Worm (Caenorhabditis elegans) whole organism, L1 larva: ENCODE results near the gene spp-1.

Experiments used
- C04F5.9 ChIP-seq: sonication (generic microtip); optimal IDR thresholded peaks from 2 replicates; lab custom pipeline; 2016; ENCODE audit warnings: missing genetic modification characterization, missing compliant biosample characterization
- C16A3.4 ChIP-seq: fragments of 150-350 bp; optimal IDR thresholded peaks from 2 replicates; lab custom pipeline; 2014; ENCODE audit warnings: missing biosample characterization, missing genetic modification characterization
- aha-1 ChIP-seq: fragments of 150-350 bp; optimal IDR thresholded peaks from 2 replicates; lab custom pipeline; 2014; ENCODE audit warnings: missing biosample characterization, missing genetic modification characterization
- alr-1 ChIP-seq: fragments of 200-800 bp; sonication (Bioruptor generic); optimal IDR thresholded peaks from 2 replicates; lab custom pipeline; 2018; ENCODE audit warnings: borderline replicate concordance, mild to moderate bottlenecking, missing genetic modification characterization, missing compliant biosample characterization
- blmp-1 ChIP-seq: fragments of 150-350 bp; optimal IDR thresholded peaks from 2 replicates; lab custom pipeline; 2014; ENCODE audit warnings: missing biosample characterization, missing genetic modification characterization
- ceh-63 ChIP-seq: fragments of 200-800 bp; sonication (Bioruptor generic); optimal IDR thresholded peaks from 2 replicates; lab custom pipeline; 2018; ENCODE audit warnings: mild to moderate bottlenecking, missing genetic modification characterization, missing compliant biosample characterization
- ceh-8 ChIP-seq: fragments of 200-800 bp; sonication (Bioruptor generic); optimal IDR thresholded peaks from 2 replicates; lab custom pipeline; 2018; ENCODE audit warnings: mild to moderate bottlenecking, missing genetic modification characterization, moderate library complexity, missing compliant biosample characterization
- ceh-82 ChIP-seq, 3 experiments: fragments of 150-350 bp in 1 of 3; sonication (generic microtip) in 2 of 3; optimal IDR thresholded peaks; 2 replicates each; lab custom pipeline; 2014 to 2017; ENCODE audit warnings: missing biosample characterization in 3 of 3, missing genetic modification characterization in 3 of 3
- ceh-88 ChIP-seq: fragments of 200-800 bp; sonication (Bioruptor generic); IDR thresholded peaks from 2 replicates; pipeline ENCODE4 v1.3.6; 2022; ENCODE audit warnings: missing genetic modification characterization, missing compliant biosample characterization
- dpl-1 ChIP-seq, 3 experiments: fragments of 150-350 bp in 2 of 3; sonication (generic microtip) in 1 of 3; optimal IDR thresholded peaks; 2 replicates each; lab custom pipeline; 2014 to 2017; ENCODE audit warnings: missing biosample characterization in 3 of 3, missing genetic modification characterization in 3 of 3, missing genetic modification reagents in 3 of 3
- efl-1 ChIP-seq, 4 experiments: fragments of 150-350 bp; optimal IDR thresholded peaks in 3 of 4; peaks in 1 of 4; 1 replicate in 1 of 4; 2 replicates in 3 of 4; lab custom pipeline; 2014; ENCODE audit warnings: missing biosample characterization in 2 of 4, missing genetic modification characterization in 2 of 4, missing genetic modification reagents in 2 of 4
- egl-13 ChIP-seq: sonication (generic microtip); optimal IDR thresholded peaks from 2 replicates; lab custom pipeline; 2016; ENCODE audit warnings: missing genotype, missing genetic modification reagents, missing genetic modification characterization, missing compliant biosample characterization
- egl-27 ChIP-seq, 2 experiments: fragments of 150-350 bp in 1 of 2; sonication (generic microtip); optimal IDR thresholded peaks; 3 replicates each; lab custom pipeline; 2017 to 2018; ENCODE audit warnings: missing biosample characterization in 2 of 2, missing genetic modification characterization in 2 of 2, missing genetic modification reagents in 2 of 2
- elt-2 ChIP-seq: sonication (generic microtip); optimal IDR thresholded peaks from 2 replicates; lab custom pipeline; 2016; ENCODE audit warnings: missing genetic modification characterization, mild to moderate bottlenecking, inconsistent platforms, missing compliant biosample characterization, missing genetic modification reagents
- fkh-8 ChIP-seq: sonication (generic microtip); optimal IDR thresholded peaks from 2 replicates; lab custom pipeline; 2016; ENCODE audit warnings: mild to moderate bottlenecking, missing genetic modification characterization, missing compliant biosample characterization
- hlh-17 ChIP-seq: fragments of 200-800 bp; sonication (Bioruptor generic); optimal IDR thresholded peaks from 2 replicates; lab custom pipeline; 2018; ENCODE audit warnings: missing genetic modification characterization, mild to moderate bottlenecking, missing compliant biosample characterization, moderate library complexity, borderline replicate concordance
- irx-1 ChIP-seq: sonication (generic microtip); optimal IDR thresholded peaks from 2 replicates; lab custom pipeline; 2016; ENCODE audit warnings: missing genetic modification characterization, missing compliant biosample characterization
- isw-1 ChIP-seq: fragments of 200-800 bp; sonication (Bioruptor generic); IDR thresholded peaks from 2 replicates; pipeline ENCODE4 v1.3.6; 2022; ENCODE audit warnings: missing genetic modification characterization, missing compliant biosample characterization
- lin-14 ChIP-seq: fragments of 200-800 bp; sonication (Bioruptor generic); optimal IDR thresholded peaks from 2 replicates; lab custom pipeline; 2018; ENCODE audit warnings: mild to moderate bottlenecking, missing genetic modification characterization, moderate library complexity, missing compliant biosample characterization
- lin-35 ChIP-seq, 2 experiments: fragments of 150-350 bp; optimal IDR thresholded peaks; 2 replicates each; lab custom pipeline; 2014; ENCODE audit warnings: missing biosample characterization in 2 of 2, missing genetic modification characterization in 2 of 2, missing genetic modification reagents in 2 of 2
- lin-39 ChIP-seq: fragments of 150-350 bp; optimal IDR thresholded peaks from 2 replicates; lab custom pipeline; 2014; ENCODE audit warnings: missing biosample characterization, missing genetic modification reagents, missing genetic modification characterization
- lsy-2 ChIP-seq, 2 experiments: fragments of 150-350 bp; optimal IDR thresholded peaks; 2 replicates each; lab custom pipeline; 2014; ENCODE audit warnings: missing biosample characterization in 2 of 2, missing genetic modification characterization in 2 of 2
- mab-9 ChIP-seq: fragments of 200-800 bp; sonication (Bioruptor generic); IDR thresholded peaks from 2 replicates; pipeline ENCODE4 v1.3.6; 2022; ENCODE audit warnings: missing genetic modification reagents, missing genetic modification characterization, missing compliant biosample characterization
- mdl-1 ChIP-seq, 2 experiments: fragments of 150-350 bp; optimal IDR thresholded peaks; 2 replicates each; lab custom pipeline; 2014 to 2017; ENCODE audit warnings: missing biosample characterization in 2 of 2, missing genetic modification characterization in 2 of 2, inconsistent platforms in 1 of 2
- mef-2 ChIP-seq: fragments of 150-350 bp; optimal IDR thresholded peaks from 2 replicates; lab custom pipeline; 2014; ENCODE audit warnings: missing biosample characterization, missing genetic modification characterization
- mep-1 ChIP-seq: fragments of 150-350 bp; optimal IDR thresholded peaks from 2 replicates; lab custom pipeline; 2014; ENCODE audit warnings: missing biosample characterization, missing genetic modification characterization
- nhr-12 ChIP-seq: sonication (generic microtip); optimal IDR thresholded peaks from 2 replicates; lab custom pipeline; 2017; ENCODE audit warnings: missing biosample characterization, missing genetic modification characterization
- nhr-28 ChIP-seq: fragments of 150-350 bp; optimal IDR thresholded peaks from 2 replicates; lab custom pipeline; 2014; ENCODE audit warnings: missing biosample characterization, missing genetic modification characterization
- nhr-76 ChIP-seq: sonication (generic microtip); optimal IDR thresholded peaks from 2 replicates; lab custom pipeline; 2017; ENCODE audit warnings: missing biosample characterization, missing genetic modification characterization
- nhr-85 ChIP-seq: sonication (generic microtip); peaks from one replicate; lab custom pipeline; 2016; ENCODE audit warnings: missing genetic modification characterization, inconsistent platforms, missing compliant biosample characterization
- nhr-90 ChIP-seq: sonication (generic microtip); optimal IDR thresholded peaks from 2 replicates; lab custom pipeline; 2016; ENCODE audit warnings: mild to moderate bottlenecking, missing genetic modification characterization, missing compliant biosample characterization; ENCODE audit not compliant: poor library complexity
- rnt-1 ChIP-seq: sonication (generic microtip); optimal IDR thresholded peaks from 2 replicates; lab custom pipeline; 2016; ENCODE audit warnings: mild to moderate bottlenecking, missing genetic modification characterization, moderate library complexity, missing compliant biosample characterization
- skn-1 ChIP-seq: fragments of 150-350 bp; optimal IDR thresholded peaks from 2 replicates; lab custom pipeline; 2014; ENCODE audit warnings: missing biosample characterization, missing genetic modification characterization
- snu-23 ChIP-seq: sonication (generic microtip); optimal IDR thresholded peaks from 2 replicates; lab custom pipeline; 2016; ENCODE audit warnings: missing genetic modification characterization, missing compliant biosample characterization
- sup-37 ChIP-seq: fragments of 200-800 bp; sonication (Bioruptor generic); optimal IDR thresholded peaks from 2 replicates; lab custom pipeline; 2018; ENCODE audit warnings: mild to moderate bottlenecking, missing genetic modification characterization, missing compliant biosample characterization
- swsn-7 ChIP-seq: sonication (generic microtip); optimal IDR thresholded peaks from 2 replicates; lab custom pipeline; 2016; ENCODE audit warnings: missing genetic modification characterization, missing compliant biosample characterization
- tlp-1 ChIP-seq: fragments of 150-350 bp; optimal IDR thresholded peaks from 2 replicates; lab custom pipeline; 2014; ENCODE audit warnings: missing biosample characterization, missing genetic modification characterization
- unc-30 ChIP-seq: sonication (generic microtip); optimal IDR thresholded peaks from 2 replicates; lab custom pipeline; 2017; ENCODE audit warnings: missing biosample characterization, missing genetic modification characterization
- ztf-11 ChIP-seq, 2 experiments: sonication (generic microtip); optimal IDR thresholded peaks; 2 replicates each; lab custom pipeline; 2016 to 2017; ENCODE audit warnings: missing genetic modification characterization in 2 of 2, missing biosample characterization in 1 of 2, missing compliant biosample characterization in 1 of 2

The spp-1 gene

ce11 chrIII:10380640-10381039, 25.2 kb upstream of the spp-1 start:
- TF ChIP-seq dpl-1 (GFP tag; optimal IDR thresholded peaks at IDR 0.05; lab: Kevin White, UChicago): peak in 1 of 3 experiments; percentile 9
- no peak for TF ChIP-seq nhr-12 (tag; lab: Kevin White, UChicago)
- peak; percentile 16 for TF ChIP-seq swsn-7 (tag; lab: Kevin White, UChicago)
- peak; percentile 17 to 19 for TF ChIP-seq lsy-2 (tag; optimal IDR thresholded peaks at IDR 0.05; lab: Kevin White, UChicago)
- no peak for TF ChIP-seq lin-39
- peak; percentile 84 for TF ChIP-seq blmp-1 (tag; lab: Kevin White, UChicago)
- peak; percentile 23 for TF ChIP-seq snu-23 (GFP tag; lab: Kevin White, UChicago)
- peak; percentile 43 for TF ChIP-seq nhr-85 (tag; lab: Kevin White, UChicago)
- peak; percentile 30 to 38 for TF ChIP-seq efl-1 (optimal IDR thresholded peaks at IDR 0.05; lab: Kevin White, UChicago)
- TF ChIP-seq efl-1 (GFP tag; optimal IDR thresholded peaks at IDR 0.05 in 1 of 2; lab: Kevin White, UChicago): peak; percentile 17 to 85
- TF ChIP-seq mep-1 (tag; lab: Kevin White, UChicago): peak; percentile 35
- no peak for TF ChIP-seq egl-27 (tag; optimal IDR thresholded peaks at IDR 0.05; lab: Kevin White, UChicago)
- no peak for TF ChIP-seq mef-2 (tag; lab: Kevin White, UChicago)
- no peak for TF ChIP-seq sup-37 (GFP tag; lab: Kevin White, UChicago)
- TF ChIP-seq ceh-82 (tag; optimal IDR thresholded peaks at IDR 0.05; lab: Kevin White, UChicago): peak in 1 of 3 experiments; percentile 9
- TF ChIP-seq unc-30: no peak
- TF ChIP-seq lin-14 (GFP tag; lab: Kevin White, UChicago): peak; percentile 62
- TF ChIP-seq hlh-17 (GFP tag; lab: Kevin White, UChicago): no peak
- TF ChIP-seq isw-1 (GFP tag; lab: Robert Waterston, UW): no peak
- TF ChIP-seq lin-35 (GFP tag; optimal IDR thresholded peaks at IDR 0.05; lab: Kevin White, UChicago): peak in 1 of 2 experiments; percentile 11

ce11 chrIII:10379632-10380031, 24.2 kb upstream of the spp-1 start:
- no peak for TF ChIP-seq aha-1 (tag; lab: Kevin White, UChicago)
- TF ChIP-seq lin-14 (GFP tag; lab: Kevin White, UChicago): peak; percentile 71
- TF ChIP-seq rnt-1 (tag; lab: Kevin White, UChicago): peak; percentile 0
- TF ChIP-seq efl-1 (optimal IDR thresholded peaks at IDR 0.05; lab: Kevin White, UChicago): peak in 1 of 2 experiments; percentile 21
- TF ChIP-seq efl-1 (GFP tag; optimal IDR thresholded peaks at IDR 0.05 in 1 of 2; lab: Kevin White, UChicago): peak in 1 of 2 experiments; percentile 5
- no peak for TF ChIP-seq mab-9 (GFP tag; lab: Robert Waterston, UW)
- no peak for TF ChIP-seq skn-1 (tag; lab: Kevin White, UChicago)
- TF ChIP-seq ceh-63 (GFP tag; lab: Kevin White, UChicago): no peak
- no peak for TF ChIP-seq egl-13
- TF ChIP-seq fkh-8 (tag; lab: Kevin White, UChicago): no peak
- TF ChIP-seq alr-1 (tag; lab: Kevin White, UChicago): no peak
- TF ChIP-seq sup-37 (GFP tag; lab: Kevin White, UChicago): no peak

DNA sequence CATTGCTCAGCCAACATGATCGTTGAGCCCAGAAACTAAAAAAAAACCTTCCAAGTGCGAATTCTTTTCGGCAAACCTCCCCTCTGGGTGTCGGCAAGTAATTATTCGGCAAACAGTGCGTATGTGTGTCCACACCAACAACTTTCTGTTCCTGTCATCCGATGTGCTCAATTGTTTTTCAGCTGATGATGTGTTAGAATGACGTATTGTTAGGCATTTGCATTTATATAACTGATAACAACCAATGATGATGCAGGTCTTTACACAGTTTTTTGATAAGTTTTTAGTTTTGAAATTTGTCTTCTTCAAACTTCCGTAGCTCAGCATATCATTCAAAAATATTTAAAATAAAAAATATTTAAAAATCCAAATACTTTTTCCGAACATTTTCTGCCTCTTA, 23.4 kb upstream of the spp-1 start:
- TF ChIP-seq mdl-1 (tag; optimal IDR thresholded peaks at IDR 0.05; lab: Kevin White, UChicago) (no peak), elt-2 (peak; percentile 20), efl-1 (optimal IDR thresholded peaks at IDR 0.05; lab: Kevin White, UChicago) (no peak), efl-1 (GFP tag; optimal IDR thresholded peaks at IDR 0.05 in 1 of 2; lab: Kevin White, UChicago) (no peak)

DNA sequence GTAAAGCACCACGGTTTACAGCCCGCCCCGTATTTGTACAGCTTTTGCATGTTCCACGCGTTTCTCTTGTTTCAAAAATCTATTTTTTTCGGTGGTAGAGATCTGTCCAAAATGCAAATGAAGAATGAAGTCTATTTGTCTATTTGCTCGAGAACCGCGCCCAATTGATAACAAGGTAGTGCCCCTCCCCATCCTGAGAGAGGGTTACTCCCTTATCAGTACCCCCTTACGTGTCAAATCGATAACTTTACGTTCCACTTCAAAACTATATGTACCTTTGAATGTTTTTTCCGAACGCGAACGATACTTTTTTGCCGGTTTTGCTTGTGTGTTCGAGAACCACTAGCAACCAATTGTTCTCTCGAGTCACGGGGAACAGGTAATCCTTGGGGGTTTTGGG, 20.6 kb upstream of the spp-1 start:
- TF ChIP-seq nhr-28 (tag; lab: Kevin White, UChicago) (no peak), C16A3.4 (tag; lab: Kevin White, UChicago) (no peak), elt-2 (peak; percentile 20), nhr-90 (tag; lab: Kevin White, UChicago) (no peak), isw-1 (GFP tag; lab: Robert Waterston, UW) (no peak)

ce11 chrIII:10373845-10374244, 18.4 kb upstream of the spp-1 start:
- TF ChIP-seq snu-23 (GFP tag; lab: Kevin White, UChicago) (no peak), lin-35 (GFP tag; optimal IDR thresholded peaks at IDR 0.05; lab: Kevin White, UChicago) (no peak), nhr-76 (tag; lab: Kevin White, UChicago) (no peak), ztf-11 (tag; optimal IDR thresholded peaks at IDR 0.05; lab: Kevin White, UChicago) (no peak), irx-1 (tag; lab: Kevin White, UChicago) (no peak), C04F5.9 (no peak), ceh-88 (GFP tag; lab: Robert Waterston, UW) (no peak), swsn-7 (tag; lab: Kevin White, UChicago) (no peak), mdl-1 (tag; optimal IDR thresholded peaks at IDR 0.05; lab: Kevin White, UChicago) (no peak), ceh-8 (GFP tag; lab: Kevin White, UChicago) (no peak), tlp-1 (tag; lab: Kevin White, UChicago) (no peak), nhr-85 (tag; lab: Kevin White, UChicago) (no peak)
